Worm (Caenorhabditis elegans) whole organism, L1 larva: ENCODE results near the gene F16G10.10.

Experiments used
- ama-1 ChIP-seq: fragments of 150-350 bp; optimal IDR thresholded peaks from 2 replicates; lab custom pipeline; 2014
- dpl-1 ChIP-seq, 3 experiments: fragments of 150-350 bp in 2 of 3; sonication (generic microtip) in 1 of 3; optimal IDR thresholded peaks; 2 replicates each; lab custom pipeline; 2014 to 2017; ENCODE audit warnings: missing biosample characterization in 3 of 3, missing genetic modification characterization in 3 of 3, missing genetic modification reagents in 3 of 3
- elt-3 ChIP-seq, 6 experiments: fragments of 150-350 bp in 1 of 6; sonication (generic microtip); optimal IDR thresholded peaks; 2 replicates each; lab custom pipeline; 2017 to 2018; ENCODE audit warnings: missing biosample characterization in 6 of 6, missing genetic modification characterization in 6 of 6, inconsistent platforms in 1 of 6
- fos-1 ChIP-seq: fragments of 150-350 bp; optimal IDR thresholded peaks from 2 replicates; lab custom pipeline; 2014; ENCODE audit warnings: missing biosample characterization, missing genetic modification characterization
- hpl-2 ChIP-seq: fragments of 150-350 bp; optimal IDR thresholded peaks from 2 replicates; lab custom pipeline; 2014; ENCODE audit warnings: missing biosample characterization, missing genetic modification reagents, missing genetic modification characterization
- jun-1 ChIP-seq: fragments of 150-350 bp; optimal IDR thresholded peaks from 2 replicates; lab custom pipeline; 2014; ENCODE audit warnings: missing biosample characterization, missing genetic modification reagents, missing genetic modification characterization
- nhr-76 ChIP-seq: sonication (generic microtip); optimal IDR thresholded peaks from 2 replicates; lab custom pipeline; 2017; ENCODE audit warnings: missing biosample characterization, missing genetic modification characterization
- snpc-4 ChIP-seq: fragments of 150-350 bp; optimal IDR thresholded peaks from 2 replicates; lab custom pipeline; 2014; ENCODE audit warnings: missing biosample characterization, missing genetic modification characterization
- ztf-4 ChIP-seq: fragments of 150-350 bp; optimal IDR thresholded peaks from 2 replicates; lab custom pipeline; 2014; ENCODE audit warnings: missing biosample characterization, missing genetic modification characterization

ce11 chrII:2440312-2440711 lies 49.5 kb upstream of the F16G10.10 start:
- TF ChIP-seq fos-1 (tag; lab: Kevin White, UChicago) (no peak), ama-1 (lab: Kevin White, UChicago) (no peak), snpc-4 (tag; lab: Kevin White, UChicago) (no peak), dpl-1 (GFP tag; optimal IDR thresholded peaks at IDR 0.05; lab: Kevin White, UChicago) (no peak), ztf-4 (tag; lab: Kevin White, UChicago) (no peak), jun-1 (tag; lab: Kevin White, UChicago) (no peak), hpl-2 (GFP tag; lab: Kevin White, UChicago) (no peak), elt-3 (tag; optimal IDR thresholded peaks at IDR 0.05; lab: Kevin White, UChicago) (no peak), nhr-76 (tag; lab: Kevin White, UChicago) (no peak)
